Fruit fly (Drosophila melanogaster) whole organism, embryonic: ENCODE data around the gene Cby.

ENCODE experiments used
- Atf6 ChIP-seq: fragments of 200-800 bp; sonication (Bioruptor generic); IDR thresholded peaks from 2 replicates; pipeline ENCODE4 v1.3.6; 2022; ENCODE audit warnings: missing biosample characterization, missing genetic modification characterization
- Bgb ChIP-seq: fragments of 200-800 bp; sonication (Bioruptor generic); IDR thresholded peaks from 2 replicates; pipeline ENCODE4 v1.3.6; 2022; ENCODE audit warnings: missing biosample characterization, missing genetic modification characterization; ENCODE audit not compliant: partially characterized antibody
- CG10979 ChIP-seq: fragments of 200-800 bp; sonication (Bioruptor generic); optimal IDR thresholded peaks from 2 replicates; lab custom pipeline; 2018; ENCODE audit warnings: missing biosample characterization, mild to moderate bottlenecking, missing genetic modification characterization, moderate library complexity
- CG12155 ChIP-seq: fragments of 200-800 bp; sonication (Bioruptor generic); optimal IDR thresholded peaks from 3 replicates; lab custom pipeline; 2016; ENCODE audit warnings: missing biosample characterization, missing genetic modification characterization
- CG14050 ChIP-seq: fragments of 200-800 bp; sonication (Bioruptor generic); IDR thresholded peaks from 3 replicates; pipeline ENCODE4 v1.3.6; 2022; ENCODE audit warnings: missing biosample characterization, missing genetic modification characterization
- CG14710 ChIP-seq: fragments of 200-800 bp; sonication (Bioruptor generic); optimal IDR thresholded peaks from 3 replicates; lab custom pipeline; 2019; ENCODE audit warnings: missing biosample characterization, mild to moderate bottlenecking, missing genetic modification characterization, moderate library complexity
- CG15011 ChIP-seq: fragments of 200-800 bp; sonication (Bioruptor generic); optimal IDR thresholded peaks from 3 replicates; lab custom pipeline; 2018; ENCODE audit warnings: missing biosample characterization, mild to moderate bottlenecking, missing genetic modification characterization
- CG15269 ChIP-seq: fragments of 200-800 bp; sonication (Bioruptor generic); optimal IDR thresholded peaks from 2 replicates; lab custom pipeline; 2018; ENCODE audit warnings: missing biosample characterization, mild to moderate bottlenecking, missing genetic modification characterization, moderate library complexity
- CG17385 ChIP-seq: fragments of 200-800 bp; sonication (Bioruptor generic); optimal IDR thresholded peaks from 3 replicates; lab custom pipeline; 2018; ENCODE audit warnings: missing biosample characterization, mild to moderate bottlenecking, missing genetic modification characterization
- CG17568 ChIP-seq: fragments of 200-800 bp; sonication (Bioruptor generic); optimal IDR thresholded peaks from 2 replicates; lab custom pipeline; 2018; ENCODE audit warnings: missing biosample characterization, mild to moderate bottlenecking, missing genetic modification characterization, moderate library complexity
- CG1792 ChIP-seq: fragments of 200-800 bp; sonication (Bioruptor generic); optimal IDR thresholded peaks from 2 replicates; lab custom pipeline; 2016; ENCODE audit warnings: missing biosample characterization, missing genetic modification characterization
- CG18599 ChIP-seq: fragments of 200-800 bp; sonication (Bioruptor generic); optimal IDR thresholded peaks from 3 replicates; lab custom pipeline; 2017; ENCODE audit warnings: missing biosample characterization, missing genetic modification characterization, mild to moderate bottlenecking, moderate library complexity, missing genetic modification reagents
- CG2120 ChIP-seq: fragments of 200-800 bp; sonication (Bioruptor generic); optimal IDR thresholded peaks from 3 replicates; lab custom pipeline; 2016; ENCODE audit warnings: missing biosample characterization, missing genetic modification characterization
- CG2678 ChIP-seq: fragments of 200-800 bp; sonication (Bioruptor generic); optimal IDR thresholded peaks from 3 replicates; lab custom pipeline; 2019; ENCODE audit warnings: missing biosample characterization, mild to moderate bottlenecking, missing genetic modification characterization, moderate library complexity
- CG2889 ChIP-seq: fragments of 200-800 bp; sonication (Bioruptor generic); IDR thresholded peaks from 3 replicates; pipeline ENCODE4 v1.3.6; 2022; ENCODE audit warnings: missing biosample characterization, missing genetic modification characterization
- CG31388 ChIP-seq: fragments of 200-800 bp; sonication (Bioruptor generic); optimal IDR thresholded peaks from 2 replicates; lab custom pipeline; 2016; ENCODE audit warnings: missing biosample characterization, missing genetic modification characterization
- CG31441 ChIP-seq: fragments of 200-800 bp; sonication (Bioruptor generic); IDR thresholded peaks from 2 replicates; pipeline ENCODE4 v1.3.6; 2022; ENCODE audit warnings: missing biosample characterization, missing genetic modification characterization
- CG3163 ChIP-seq: fragments of 200-800 bp; sonication (Bioruptor generic); optimal IDR thresholded peaks from 3 replicates; lab custom pipeline; 2016; ENCODE audit warnings: missing biosample characterization, missing genetic modification characterization
- CG3281 ChIP-seq: fragments of 200-800 bp; sonication (Bioruptor generic); optimal IDR thresholded peaks from 3 replicates; lab custom pipeline; 2017; ENCODE audit warnings: missing biosample characterization, mild to moderate bottlenecking, missing genetic modification characterization
- CG34376 ChIP-seq: fragments of 200-800 bp; sonication (Bioruptor generic); optimal IDR thresholded peaks from 2 replicates; lab custom pipeline; 2018; ENCODE audit warnings: missing biosample characterization, mild to moderate bottlenecking, missing genetic modification characterization
- CG4854 ChIP-seq: fragments of 200-800 bp; sonication (Bioruptor generic); optimal IDR thresholded peaks from 2 replicates; lab custom pipeline; 2016; ENCODE audit warnings: missing biosample characterization, missing genetic modification characterization, inconsistent platforms
- CG6654 ChIP-seq: fragments of 200-800 bp; sonication (Bioruptor generic); optimal IDR thresholded peaks from 2 replicates; lab custom pipeline; 2017; ENCODE audit warnings: missing biosample characterization, mild to moderate bottlenecking, missing genetic modification characterization
- CG8924 ChIP-seq: fragments of 200-800 bp; optimal IDR thresholded peaks from 3 replicates; lab custom pipeline; 2019; ENCODE audit warnings: missing biosample characterization, mild to moderate bottlenecking, missing genetic modification characterization, moderate library complexity
- CG9727 ChIP-seq: fragments of 200-800 bp; sonication (Bioruptor generic); optimal IDR thresholded peaks from 3 replicates; lab custom pipeline; 2017; ENCODE audit warnings: missing biosample characterization, mild to moderate bottlenecking, missing genetic modification characterization
- Deaf1 ChIP-seq: fragments of 200-800 bp; optimal IDR thresholded peaks from 3 replicates; lab custom pipeline; 2019; ENCODE audit warnings: missing biosample characterization, mild to moderate bottlenecking, missing genetic modification characterization, moderate library complexity
- Dip3 ChIP-seq: fragments of 200-800 bp; sonication (Bioruptor generic); optimal IDR thresholded peaks from 3 replicates; lab custom pipeline; 2016; ENCODE audit warnings: missing biosample characterization, missing genetic modification characterization
- ERR ChIP-seq: fragments of 200-800 bp; sonication (Bioruptor generic); optimal IDR thresholded peaks from 2 replicates; lab custom pipeline; 2016; ENCODE audit warnings: missing biosample characterization, missing genetic modification characterization
- HLH54F ChIP-seq: fragments of 200-800 bp; sonication (Bioruptor generic); optimal IDR thresholded peaks from 3 replicates; lab custom pipeline; 2016; ENCODE audit warnings: missing biosample characterization, missing genetic modification characterization
- Hr51 ChIP-seq, 2 experiments: fragments of 200-800 bp; sonication (Bioruptor generic); optimal IDR thresholded peaks; 2 replicates in 1 of 2; 3 replicates in 1 of 2; lab custom pipeline; 2016 to 2018; ENCODE audit warnings: missing biosample characterization in 2 of 2, missing genetic modification characterization in 2 of 2, mild to moderate bottlenecking in 1 of 2, moderate library complexity in 1 of 2
- Med ChIP-seq: fragments of 200-800 bp; sonication (Bioruptor generic); peaks from one replicate; lab custom pipeline; 2016; ENCODE audit warnings: missing biosample characterization, missing genetic modification characterization, mild to moderate bottlenecking, inconsistent platforms, moderate library complexity
- Meics ChIP-seq: fragments of 200-800 bp; sonication (Bioruptor generic); optimal IDR thresholded peaks from 2 replicates; lab custom pipeline; 2017; ENCODE audit warnings: missing biosample characterization, mild to moderate bottlenecking, missing genetic modification characterization
- Sry-β ChIP-seq: fragments of 200-800 bp; sonication (Bioruptor generic); optimal IDR thresholded peaks from 2 replicates; lab custom pipeline; 2018; ENCODE audit warnings: missing biosample characterization, mild to moderate bottlenecking, missing genetic modification characterization, moderate library complexity
- ac ChIP-seq: fragments of 200-800 bp; sonication (Bioruptor generic); optimal IDR thresholded peaks from 3 replicates; lab custom pipeline; 2017; ENCODE audit warnings: missing biosample characterization, mild to moderate bottlenecking, missing genetic modification characterization
- cg ChIP-seq: fragments of 200-800 bp; sonication (Bioruptor generic); optimal IDR thresholded peaks from 3 replicates; lab custom pipeline; 2019; ENCODE audit warnings: missing biosample characterization, mild to moderate bottlenecking, missing genetic modification characterization, moderate library complexity
- dpn ChIP-seq, 2 experiments: fragments of 200-800 bp; sonication (Bioruptor generic); optimal IDR thresholded peaks; 3 replicates each; lab custom pipeline; 2016; ENCODE audit warnings: missing biosample characterization in 2 of 2, missing genetic modification characterization in 2 of 2
- gcm ChIP-seq: fragments of 200-800 bp; sonication (Bioruptor generic); optimal IDR thresholded peaks from 2 replicates; lab custom pipeline; 2019; ENCODE audit warnings: missing biosample characterization, mild to moderate bottlenecking, missing genetic modification characterization, moderate library complexity
- gem ChIP-seq: fragments of 200-800 bp; sonication (Bioruptor generic); optimal IDR thresholded peaks from 2 replicates; lab custom pipeline; 2019; ENCODE audit warnings: missing biosample characterization, mild to moderate bottlenecking, missing genetic modification characterization, moderate library complexity
- nau ChIP-seq: fragments of 200-800 bp; sonication (Bioruptor generic); optimal IDR thresholded peaks from 3 replicates; lab custom pipeline; 2017; ENCODE audit warnings: missing biosample characterization, mild to moderate bottlenecking, missing genetic modification characterization, missing genetic modification reagents
- nmo ChIP-seq: fragments of 200-800 bp; sonication (Bioruptor generic); optimal IDR thresholded peaks from 2 replicates; lab custom pipeline; 2018; ENCODE audit warnings: missing biosample characterization, mild to moderate bottlenecking, missing genetic modification characterization, moderate library complexity
- oc ChIP-seq: fragments of 200-800 bp; sonication (Bioruptor generic); optimal IDR thresholded peaks from 2 replicates; lab custom pipeline; 2018; ENCODE audit warnings: missing biosample characterization, mild to moderate bottlenecking, missing genetic modification characterization, moderate library complexity
- pb ChIP-seq: fragments of 200-800 bp; sonication (Bioruptor generic); optimal IDR thresholded peaks from 3 replicates; lab custom pipeline; 2016; ENCODE audit warnings: missing biosample characterization, missing genetic modification characterization
- psq ChIP-seq: fragments of 200-800 bp; sonication (Bioruptor generic); optimal IDR thresholded peaks from 2 replicates; lab custom pipeline; 2017; ENCODE audit warnings: missing biosample characterization, missing genetic modification characterization
- rib ChIP-seq: fragments of 200-800 bp; sonication (Bioruptor generic); IDR thresholded peaks from 2 replicates; pipeline ENCODE4 v1.3.6; 2022; ENCODE audit warnings: missing biosample characterization, missing genetic modification characterization
- sens ChIP-seq: fragments of 200-800 bp; sonication (Bioruptor generic); peaks from one replicate; lab custom pipeline; 2016; ENCODE audit warnings: missing biosample characterization, missing genetic modification characterization
- shn ChIP-seq: fragments of 200-800 bp; sonication (Bioruptor generic); optimal IDR thresholded peaks from 3 replicates; lab custom pipeline; 2016; ENCODE audit warnings: missing biosample characterization, missing genetic modification characterization
- tap ChIP-seq: fragments of 200-800 bp; optimal IDR thresholded peaks from 3 replicates; lab custom pipeline; 2019; ENCODE audit warnings: missing biosample characterization, mild to moderate bottlenecking, missing genetic modification characterization, moderate library complexity
- tll ChIP-seq, 2 experiments: fragments of 200-800 bp in 1 of 2; fragments of >200 bp in 1 of 2; sonication (Bioruptor generic) in 1 of 2; optimal IDR thresholded peaks; 2 replicates each; lab custom pipeline; 2017 to 2019; ENCODE audit warnings: missing biosample characterization in 2 of 2, missing genetic modification characterization in 2 of 2, mild to moderate bottlenecking in 1 of 2, moderate library complexity in 1 of 2
- trem ChIP-seq: fragments of 200-800 bp; optimal IDR thresholded peaks from 3 replicates; lab custom pipeline; 2019; ENCODE audit warnings: missing biosample characterization, mild to moderate bottlenecking, missing genetic modification characterization, moderate library complexity
- ttk ChIP-seq: fragments of 200-800 bp; sonication (Bioruptor generic); IDR thresholded peaks from 2 replicates; pipeline ENCODE4 v2.1.2; 2022; ENCODE audit warnings: missing biosample characterization, missing genetic modification characterization

The Cby gene

dm6 chr3R:21852579-21853233 is 15.1 kb upstream of the Cby start (continued):
- TF ChIP-seq tap (tag; lab: Kevin White, UChicago) (peak; percentile 28), CG31388 (GFP tag; lab: Kevin White, UChicago) (no peak), CG17568 (GFP tag; lab: Kevin White, UChicago) (peak; percentile 11), sens (GFP tag; lab: Kevin White, UChicago) (peak; percentile 67), dpn (GFP tag; optimal IDR thresholded peaks at IDR 0.05; lab: Kevin White, UChicago) (peak in 1 of 2 experiments; percentile 4), tll (GFP tag; optimal IDR thresholded peaks at IDR 0.05; lab: Kevin White, UChicago) (no peak), ac (GFP tag; lab: Kevin White, UChicago) (no peak), CG1792 (GFP tag; lab: Kevin White, UChicago) (no peak), nau (GFP tag; lab: Kevin White, UChicago) (no peak), CG3163 (peak; percentile 6), cg (GFP tag; lab: Kevin White, UChicago) (no peak), Deaf1 (tag; lab: Kevin White, UChicago) (peak; percentile 10), ERR (GFP tag; lab: Kevin White, UChicago) (no peak), Bgb (0 out of 2 replicates have a peak, but pooled peaks have one; percentile 21), CG18599 (GFP tag; lab: Kevin White, UChicago) (peak; percentile 42), CG10979 (tag; lab: Kevin White, UChicago) (peak; percentile 23), CG8924 (peak; percentile 27), rib (GFP tag; lab: Robert Waterston, UW) (no peak), CG2120 (GFP tag; lab: Kevin White, UChicago) (peak; percentile 69), gcm (GFP tag; lab: Kevin White, UChicago) (no peak), CG15269 (peak; percentile 42), shn (GFP tag; lab: Kevin White, UChicago) (peak; percentile 2), Atf6 (GFP tag; lab: Robert Waterston, UW) (peak; percentile 59; the same call in 1 of the 2 replicates), ttk (GFP tag; lab: Robert Waterston, UW) (no peak), Med (GFP tag; lab: Kevin White, UChicago) (peak; percentile 78), oc (tag; lab: Kevin White, UChicago) (no peak), CG6654 (GFP tag; lab: Kevin White, UChicago) (no peak), psq (peak; percentile 79), CG3281 (peak; percentile 37), CG2678 (tag; lab: Kevin White, UChicago) (peak; percentile 59), CG4854 (GFP tag; lab: Kevin White, UChicago) (no peak), Hr51 (GFP tag; optimal IDR thresholded peaks at IDR 0.05; lab: Kevin White, UChicago) (peak in 1 of 2 experiments; percentile 36), HLH54F (GFP tag; lab: Kevin White, UChicago) (peak; percentile 3), CG34376 (GFP tag; lab: Kevin White, UChicago) (no peak), CG31441 (GFP tag; lab: Robert Waterston, UW) (peak; percentile 31; the same call in 1 of the 2 replicates), gem (peak; percentile 60), CG14710 (tag; lab: Kevin White, UChicago) (peak; percentile 4), Dip3 (GFP tag; lab: Kevin White, UChicago) (peak; percentile 18), Sry-β (no peak), trem (tag; lab: Kevin White, UChicago) (no peak), CG15011 (peak; percentile 16), CG14050 (GFP tag; lab: Robert Waterston, UW) (no peak), CG9727 (no peak), pb (GFP tag; lab: Kevin White, UChicago) (no peak), CG17385 (peak; percentile 26), CG12155 (GFP tag; lab: Kevin White, UChicago) (peak; percentile 10), Meics (GFP tag; lab: Kevin White, UChicago) (peak; percentile 59), CG2889 (GFP tag; lab: Robert Waterston, UW) (no peak), nmo (GFP tag; lab: Kevin White, UChicago) (peak; percentile 15)
